Worm (Caenorhabditis elegans): Measurements from ENCODE around the gene dgn-3.
A peak's percentile ranks its signal among the peaks of the same experiment; 100 is the strongest.

The dgn-3 gene

DNA sequence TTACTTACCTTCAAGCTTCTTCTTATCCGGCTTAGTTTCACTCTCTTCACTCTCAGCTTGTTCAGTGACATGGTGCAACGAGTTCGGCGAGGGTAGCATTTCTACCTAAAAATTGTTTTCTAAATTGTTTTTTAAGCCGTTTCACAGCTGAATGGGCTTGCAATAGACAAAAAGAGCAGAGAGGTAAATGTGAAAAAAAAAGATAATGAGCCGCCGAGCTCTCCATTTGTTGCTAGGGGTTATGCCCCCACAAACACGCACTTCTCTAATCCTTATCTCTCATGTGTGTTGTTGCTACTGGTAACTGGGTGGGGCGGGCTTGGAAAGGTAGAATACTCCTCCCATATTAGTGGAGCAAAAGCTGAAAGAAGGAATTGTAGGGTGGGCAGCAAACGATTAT, 25.8 kb upstream of the dgn-3 start, which contains the start of gene C36C9.5:
TSS of gene C36C9.5 (minus strand) at position 101 of the 400 bp plus-strand sequence.
- TF ChIP-seq madf-2 (tag; optimal IDR thresholded peaks at IDR 0.05) (no peak), ceh-34 (tag; optimal IDR thresholded peaks at IDR 0.05) (no peak), nhr-11 (tag; optimal IDR thresholded peaks at IDR 0.05) (no peak), ama-1 (optimal IDR thresholded peaks at IDR 0.05) (no peak), pax-1 (tag; optimal IDR thresholded peaks at IDR 0.05) (no peak), elt-4 (tag; optimal IDR thresholded peaks at IDR 0.05) (no peak), ceh-6 (GFP tag; optimal IDR thresholded peaks at IDR 0.05) (no peak)

DNA sequence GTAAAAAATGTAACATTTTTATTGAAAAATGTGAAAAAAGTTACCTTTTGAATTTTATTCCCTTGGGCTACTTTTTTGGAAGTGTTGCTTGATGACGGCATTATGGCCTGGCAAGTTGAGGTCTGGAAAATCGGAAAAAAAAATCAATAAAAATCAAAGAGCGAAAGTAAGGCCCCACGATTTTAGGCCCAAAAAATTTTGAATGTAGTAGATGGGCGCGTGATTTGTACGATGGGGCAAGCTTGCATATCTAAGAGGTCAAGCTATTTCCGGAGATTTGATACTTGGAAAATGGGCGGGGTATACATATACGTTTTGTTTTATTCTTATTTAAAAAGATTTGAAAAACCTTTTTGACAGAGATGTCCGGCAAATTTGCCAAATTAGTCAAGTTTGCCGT, 23.1 kb upstream of the dgn-3 start, which contains the start of gene F07G6.5:
TSS of gene F07G6.5 (minus strand) at position 101 of the 400 bp plus-strand sequence.
- no peak for TF ChIP-seq rnt-1 (tag; optimal IDR thresholded peaks at IDR 0.05)
- no peak for TF ChIP-seq dve-1 (tag; optimal IDR thresholded peaks at IDR 0.05)
- TF ChIP-seq hlh-15 (tag; optimal IDR thresholded peaks at IDR 0.05): no peak
- TF ChIP-seq lin-11 (tag; optimal IDR thresholded peaks at IDR 0.05): no peak
- no peak for TF ChIP-seq npax-4 (tag; optimal IDR thresholded peaks at IDR 0.05)
- TF ChIP-seq ceh-48 (tag; optimal IDR thresholded peaks at IDR 0.05): no peak
- no peak for TF ChIP-seq gmeb-2 (tag; optimal IDR thresholded peaks at IDR 0.05)
- no peak for TF ChIP-seq unc-42 (tag; optimal IDR thresholded peaks at IDR 0.05)
- no peak for TF ChIP-seq ahr-1 (tag; optimal IDR thresholded peaks at IDR 0.05)
- no peak for TF ChIP-seq unc-3 (GFP tag; conservative IDR thresholded peaks at IDR 0.05)
- no peak for TF ChIP-seq unc-3 (tag; optimal IDR thresholded peaks at IDR 0.05)

DNA sequence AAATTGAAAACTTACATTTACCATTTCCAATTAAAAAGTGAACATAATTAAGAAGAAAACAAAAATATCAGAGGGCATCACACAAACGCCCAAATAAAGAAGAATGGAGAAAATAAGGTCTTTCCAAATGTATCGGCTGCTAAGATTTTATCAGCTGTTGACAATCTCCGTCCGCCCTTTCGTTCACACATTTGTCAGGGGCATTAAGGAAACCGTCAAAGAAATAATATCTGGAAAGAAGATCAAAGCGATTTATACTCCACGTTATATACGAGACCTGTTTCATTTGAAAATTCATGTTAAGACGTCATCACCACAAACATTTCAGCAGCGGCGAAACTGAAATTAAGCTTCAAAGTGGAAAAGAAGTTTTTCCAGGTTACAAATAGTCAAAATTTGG, 17.1 kb upstream of the dgn-3 start, which contains the start of gene fbxa-52:
TSS of gene fbxa-52 (minus strand) at position 101 of the 400 bp plus-strand sequence.
- TF ChIP-seq K09A11.1 (tag; optimal IDR thresholded peaks at IDR 0.05; ENCODE audit: insufficient read depth): no peak
- no peak for TF ChIP-seq madf-2 (tag; optimal IDR thresholded peaks at IDR 0.05)
- no peak for TF ChIP-seq elt-2 (tag; optimal IDR thresholded peaks at IDR 0.05)

DNA sequence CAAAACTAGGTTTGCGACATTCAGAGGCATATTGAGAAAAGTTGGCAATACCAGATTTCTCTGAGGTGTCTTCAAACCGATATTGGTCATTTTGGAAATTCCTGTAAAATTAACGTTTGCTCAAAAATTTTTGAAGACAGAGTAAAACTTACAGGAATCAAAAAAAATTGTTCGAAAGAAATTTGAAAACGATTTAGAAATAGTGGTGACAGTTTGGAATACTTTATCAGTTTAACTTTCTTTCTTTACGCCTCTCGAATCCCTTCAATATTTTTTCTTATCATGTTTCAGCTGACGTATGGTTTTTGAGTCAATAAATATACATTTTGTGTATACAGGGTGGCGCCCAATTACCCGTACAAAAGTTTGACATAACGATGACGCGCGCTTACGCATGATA, 11.2 kb upstream of the dgn-3 start, which contains the start of gene fbxa-53:
TSS of gene fbxa-53 (minus strand) at position 101 of the 400 bp plus-strand sequence.
- no peak for TF ChIP-seq rnt-1 (tag; optimal IDR thresholded peaks at IDR 0.05)
- TF ChIP-seq tbx-7 (tag; optimal IDR thresholded peaks at IDR 0.05): no peak
- TF ChIP-seq pag-3 (tag; optimal IDR thresholded peaks at IDR 0.05; ENCODE audit: borderline replicate concordance): no peak
- TF ChIP-seq odd-2 (tag; optimal IDR thresholded peaks at IDR 0.05): no peak

DNA sequence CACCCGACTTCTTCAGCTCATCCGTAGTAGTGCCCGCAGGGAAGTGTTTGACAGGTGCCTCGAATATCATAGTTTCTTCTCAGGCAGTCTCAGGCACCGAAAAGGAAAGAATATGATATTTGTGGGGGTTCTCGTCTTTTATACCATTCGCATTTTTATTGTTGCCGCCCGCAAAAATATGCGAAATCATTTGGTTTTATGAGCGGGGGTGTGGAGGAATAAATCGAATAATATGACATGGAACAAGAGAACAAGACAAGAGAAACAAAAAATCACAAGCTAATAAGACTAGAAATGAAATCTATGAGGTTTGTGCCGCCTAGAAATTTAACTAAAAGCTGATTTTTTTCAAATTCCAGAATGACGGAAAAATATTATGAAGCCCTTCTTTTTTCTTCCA, 9.3 kb upstream of the dgn-3 start, which contains the start of gene F07G6.8:
TSS of gene F07G6.8 (minus strand) at position 101 of the 400 bp plus-strand sequence.
- no peak for TF ChIP-seq nhr-232 (tag; optimal IDR thresholded peaks at IDR 0.05)
- no peak for TF ChIP-seq ceh-2 (tag; optimal IDR thresholded peaks at IDR 0.05)
- TF ChIP-seq ceh-6 (GFP tag; optimal IDR thresholded peaks at IDR 0.05): no peak

DNA sequence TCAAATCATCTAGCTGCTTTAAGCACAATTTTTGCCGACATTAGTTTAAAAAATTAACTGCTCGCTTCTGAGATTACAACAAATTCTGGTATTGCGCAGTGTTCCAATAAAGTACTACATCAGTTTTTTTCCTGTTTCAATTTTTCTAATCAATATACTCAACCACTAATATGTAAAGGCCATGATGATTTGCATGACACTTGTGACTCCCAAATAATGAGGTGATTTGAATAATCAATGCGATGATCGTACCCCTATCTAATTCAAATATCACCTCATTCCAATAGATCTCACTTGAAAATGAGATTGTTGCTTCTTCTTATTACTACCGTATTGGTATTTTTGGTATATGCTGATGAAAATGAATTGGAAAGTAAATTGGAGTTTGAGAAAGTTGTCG, 2.6 kb upstream of the dgn-3 start, which contains the start of gene F07G6.2:
TSS of gene F07G6.2 (plus strand) at position 301 of the 400 bp plus-strand sequence.
- no peak for TF ChIP-seq ceh-45 (GFP tag; IDR thresholded peaks at IDR 0.05)
- TF ChIP-seq fkh-10 (GFP tag; optimal IDR thresholded peaks at IDR 0.05): no peak
- TF ChIP-seq dve-1 (tag; optimal IDR thresholded peaks at IDR 0.05): no peak
- TF ChIP-seq pqm-1 (tag; optimal IDR thresholded peaks at IDR 0.05): no peak
- no peak for TF ChIP-seq nhr-232 (tag; optimal IDR thresholded peaks at IDR 0.05)
- TF ChIP-seq ref-2 (tag; optimal IDR thresholded peaks at IDR 0.05): no peak
- no peak for TF ChIP-seq hlh-8 (tag; optimal IDR thresholded peaks at IDR 0.05)

DNA sequence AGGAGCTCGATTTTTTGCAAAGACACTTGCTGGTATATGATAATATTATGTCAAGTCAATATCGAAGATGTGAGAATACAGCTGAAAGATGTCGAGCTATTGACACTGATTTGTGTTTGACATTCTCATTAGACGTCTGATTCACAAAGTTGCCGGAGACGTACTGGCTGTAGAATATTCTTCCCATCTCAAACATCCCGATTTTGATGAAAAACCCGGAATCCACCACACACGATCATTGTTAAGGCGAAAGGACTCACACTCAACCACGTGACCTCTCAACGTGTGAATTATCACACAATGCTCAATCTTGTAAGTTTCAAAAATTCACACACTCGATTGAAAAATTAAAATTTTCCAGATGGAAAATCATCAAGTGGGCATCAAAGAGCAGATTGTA, 6.3 kb downstream of the dgn-3 start, which contains the start of gene F07G6.12:
TSS of gene F07G6.12 (plus strand) at position 301 of the 400 bp plus-strand sequence.
- no peak for TF ChIP-seq ceh-48 (tag; optimal IDR thresholded peaks at IDR 0.05)
- peak; percentile 17 for TF ChIP-seq hlh-30 (tag; optimal IDR thresholded peaks at IDR 0.05; ENCODE audit: insufficient read depth)
